Worm (Caenorhabditis elegans): ENCODE results near the gene T12A2.3.

Gene T12A2.3

DNA sequence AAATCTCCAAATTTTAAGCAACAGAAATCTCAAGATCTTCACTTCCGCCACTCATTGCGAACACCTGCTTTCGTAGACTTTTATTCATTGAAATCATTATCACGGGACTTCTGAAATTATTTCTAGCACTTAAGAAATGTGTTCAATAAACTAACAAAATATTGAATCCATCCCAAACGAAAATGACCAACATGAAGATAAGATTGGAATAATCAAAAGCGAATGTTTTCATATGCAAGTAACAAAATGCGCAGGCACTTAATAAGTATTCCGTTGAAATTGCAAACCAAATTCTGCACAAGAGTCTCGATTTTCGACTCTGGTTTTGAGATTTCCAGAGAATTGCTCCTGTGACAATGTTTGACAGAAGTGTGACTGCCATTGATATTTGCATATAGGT, 23.8 kb downstream of the T12A2.3 start, which contains the start of gene srg-5:
Gene srg-5 (minus strand): TSS at position 101 of the 400 bp plus-strand sequence.
- TF ChIP-seq ceh-36 (tag; optimal IDR thresholded peaks at IDR 0.05) (no peak), ama-1 (optimal IDR thresholded peaks at IDR 0.05) (no peak), hmbx-1 (tag; optimal IDR thresholded peaks at IDR 0.05) (no peak), tra-4 (tag; optimal IDR thresholded peaks at IDR 0.05) (no peak), ceh-13 (GFP tag; optimal IDR thresholded peaks at IDR 0.05) (no peak), hmg-4 (GFP tag; optimal IDR thresholded peaks at IDR 0.05) (no peak), pes-1 (GFP tag; IDR thresholded peaks at IDR 0.05) (no peak), tbx-37 (GFP tag; conservative IDR thresholded peaks at IDR 0.05) (no peak), aly-1 (tag; optimal IDR thresholded peaks at IDR 0.05) (no peak), tbx-11 (GFP tag; IDR thresholded peaks at IDR 0.05) (no peak), F13C5.2 (tag; optimal IDR thresholded peaks at IDR 0.05) (no peak), ets-7 (tag; optimal IDR thresholded peaks at IDR 0.05) (no peak), hnd-1 (tag; optimal IDR thresholded peaks at IDR 0.05) (no peak), sea-1 (GFP tag; conservative IDR thresholded peaks at IDR 0.05) (no peak), scrt-1 (GFP tag; IDR thresholded peaks at IDR 0.05) (no peak), B0310.2 (tag; optimal IDR thresholded peaks at IDR 0.05) (no peak), flt-1 (GFP tag; IDR thresholded peaks at IDR 0.05) (no peak)

DNA sequence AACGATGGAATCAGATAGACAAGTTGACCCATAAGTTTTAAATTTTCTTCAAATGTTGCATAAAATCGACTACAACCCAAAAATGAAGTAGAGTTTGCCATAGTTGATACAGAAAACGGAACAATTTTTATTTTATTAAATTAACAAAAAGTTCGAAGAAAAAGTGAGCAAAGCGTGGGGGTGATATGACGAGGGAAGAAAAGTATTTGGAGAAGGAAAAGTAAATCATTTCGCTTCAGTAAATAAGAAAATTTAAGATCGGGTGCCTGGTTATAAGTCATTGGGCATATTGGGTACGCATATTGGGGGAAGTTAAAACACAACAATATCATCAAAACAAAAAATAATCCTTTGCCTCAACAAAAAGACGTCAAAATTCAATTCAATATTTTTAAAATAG, 25.3 kb downstream of the T12A2.3 start, which contains the start of gene srg-6:
Gene srg-6 (minus strand): TSS at position 101 of the 400 bp plus-strand sequence.
- no peak for TF ChIP-seq flt-1 (GFP tag; IDR thresholded peaks at IDR 0.05)
- TF ChIP-seq hmg-4 (GFP tag; optimal IDR thresholded peaks at IDR 0.05), result no peak
- no peak for TF ChIP-seq tra-4 (tag; optimal IDR thresholded peaks at IDR 0.05)
- no peak for TF ChIP-seq hnd-1 (tag; optimal IDR thresholded peaks at IDR 0.05)
- TF ChIP-seq aly-1 (tag; optimal IDR thresholded peaks at IDR 0.05), result no peak
- TF ChIP-seq hmbx-1 (tag; optimal IDR thresholded peaks at IDR 0.05), result no peak
- no peak for TF ChIP-seq ceh-36 (tag; optimal IDR thresholded peaks at IDR 0.05)
- TF ChIP-seq tbx-37 (GFP tag; conservative IDR thresholded peaks at IDR 0.05), result no peak
- TF ChIP-seq sea-1 (GFP tag; conservative IDR thresholded peaks at IDR 0.05), result no peak
- TF ChIP-seq F13C5.2 (tag; optimal IDR thresholded peaks at IDR 0.05), result no peak
- TF ChIP-seq ceh-13 (GFP tag; optimal IDR thresholded peaks at IDR 0.05), result no peak

DNA sequence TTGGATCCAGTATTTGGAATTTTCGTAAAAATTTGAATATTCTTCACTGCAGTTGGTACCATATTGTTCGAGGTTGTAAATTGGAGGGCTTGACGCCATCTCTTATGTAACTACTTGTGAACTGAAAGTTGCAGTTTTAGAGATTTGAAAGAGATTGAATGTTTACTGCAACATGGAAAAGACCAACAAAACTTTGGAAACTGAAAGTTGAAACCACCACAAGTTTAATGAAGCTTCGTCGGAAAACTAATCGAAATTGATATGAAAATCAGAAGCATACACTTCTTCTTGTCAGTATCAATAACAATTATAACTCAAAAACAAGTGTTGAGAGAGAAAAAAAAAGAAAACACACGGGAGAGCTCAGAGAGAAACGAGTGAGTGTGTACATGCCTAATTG, 27.4 kb downstream of the T12A2.3 start, which contains the start of gene srg-7:
Gene srg-7 (minus strand): TSS at position 101 of the 400 bp plus-strand sequence.
- TF ChIP-seq pes-1 (GFP tag; IDR thresholded peaks at IDR 0.05) (no peak), B0310.2 (tag; optimal IDR thresholded peaks at IDR 0.05) (no peak), tbx-37 (GFP tag; conservative IDR thresholded peaks at IDR 0.05) (no peak), F13C5.2 (tag; optimal IDR thresholded peaks at IDR 0.05) (no peak), ceh-36 (tag; optimal IDR thresholded peaks at IDR 0.05) (no peak)

DNA sequence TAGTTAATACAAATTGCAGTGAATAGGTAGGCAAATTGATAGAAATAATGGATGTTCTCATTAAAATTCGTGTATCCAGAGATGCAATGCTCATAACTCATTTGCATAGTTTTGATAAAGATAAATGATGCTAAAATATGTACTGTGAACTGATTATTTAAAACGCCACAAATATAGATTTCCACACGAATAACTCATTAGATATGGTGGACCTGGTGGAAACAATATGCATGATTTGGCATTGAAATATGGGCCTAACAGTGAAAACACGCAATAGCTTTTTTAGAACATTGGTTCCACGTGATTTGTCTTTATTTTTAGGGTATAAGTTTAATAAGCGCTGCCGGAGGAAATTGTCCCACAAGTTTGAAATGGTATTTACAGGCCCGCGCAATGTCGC, 29.6 kb downstream of the T12A2.3 start, which contains the start of gene srg-3:
Gene srg-3 (minus strand): TSS at position 101 of the 400 bp plus-strand sequence.
- TF ChIP-seq hnd-1 (tag; optimal IDR thresholded peaks at IDR 0.05) (no peak), hmbx-1 (tag; optimal IDR thresholded peaks at IDR 0.05) (no peak), ama-1 (optimal IDR thresholded peaks at IDR 0.05) (no peak), sea-1 (GFP tag; conservative IDR thresholded peaks at IDR 0.05) (no peak), ceh-36 (tag; optimal IDR thresholded peaks at IDR 0.05) (no peak), B0310.2 (tag; optimal IDR thresholded peaks at IDR 0.05) (no peak), hmg-4 (GFP tag; optimal IDR thresholded peaks at IDR 0.05) (no peak), tbx-37 (GFP tag; conservative IDR thresholded peaks at IDR 0.05) (no peak), aly-1 (tag; optimal IDR thresholded peaks at IDR 0.05) (no peak), pes-1 (GFP tag; IDR thresholded peaks at IDR 0.05) (no peak), ceh-13 (GFP tag; optimal IDR thresholded peaks at IDR 0.05) (no peak)

ce11 chrIII:6272868-6273267, 32.2 kb downstream of the T12A2.3 start, which contains the start of gene C18F10.2:
C18F10.2 (plus strand) TSS chrIII:6273168.
- TF ChIP-seq ceh-36 (tag; optimal IDR thresholded peaks at IDR 0.05) (no peak), sea-1 (GFP tag; conservative IDR thresholded peaks at IDR 0.05) (no peak), flt-1 (GFP tag; IDR thresholded peaks at IDR 0.05) (no peak), tra-4 (tag; optimal IDR thresholded peaks at IDR 0.05) (no peak), ets-7 (tag; optimal IDR thresholded peaks at IDR 0.05) (no peak), hmbx-1 (tag; optimal IDR thresholded peaks at IDR 0.05) (no peak), ceh-13 (GFP tag; optimal IDR thresholded peaks at IDR 0.05) (no peak), tbx-37 (GFP tag; conservative IDR thresholded peaks at IDR 0.05) (no peak), B0310.2 (tag; optimal IDR thresholded peaks at IDR 0.05) (no peak), scrt-1 (GFP tag; IDR thresholded peaks at IDR 0.05) (no peak), pes-1 (GFP tag; IDR thresholded peaks at IDR 0.05) (no peak), tbx-11 (GFP tag; IDR thresholded peaks at IDR 0.05) (no peak), ama-1 (optimal IDR thresholded peaks at IDR 0.05) (no peak), F13C5.2 (tag; optimal IDR thresholded peaks at IDR 0.05) (no peak), hmg-4 (GFP tag; optimal IDR thresholded peaks at IDR 0.05) (no peak), aly-1 (tag; optimal IDR thresholded peaks at IDR 0.05) (no peak), hnd-1 (tag; optimal IDR thresholded peaks at IDR 0.05) (no peak)

ce11 chrIII:6278301-6278827, 37.7 kb downstream of the T12A2.3 start, which contains the start of gene C18F10.7:
C18F10.7 (minus strand) TSS chrIII:6278351.
- TF ChIP-seq tbx-37 (GFP tag; conservative IDR thresholded peaks at IDR 0.05) (no peak), F13C5.2 (tag; optimal IDR thresholded peaks at IDR 0.05) (no peak), hmbx-1 (tag; optimal IDR thresholded peaks at IDR 0.05) (no peak), ceh-13 (GFP tag; optimal IDR thresholded peaks at IDR 0.05) (no peak), aly-1 (tag; optimal IDR thresholded peaks at IDR 0.05) (no peak), hnd-1 (tag; optimal IDR thresholded peaks at IDR 0.05) (no peak), sea-1 (GFP tag; conservative IDR thresholded peaks at IDR 0.05) (no peak), scrt-1 (GFP tag; IDR thresholded peaks at IDR 0.05) (no peak), pes-1 (GFP tag; IDR thresholded peaks at IDR 0.05) (no peak), ama-1 (optimal IDR thresholded peaks at IDR 0.05) (no peak), ets-7 (tag; optimal IDR thresholded peaks at IDR 0.05) (no peak), tbx-11 (GFP tag; IDR thresholded peaks at IDR 0.05) (no peak), flt-1 (GFP tag; IDR thresholded peaks at IDR 0.05) (no peak), B0310.2 (tag; optimal IDR thresholded peaks at IDR 0.05) (no peak)

ce11 chrIII:6279453-6279852, 38.8 kb downstream of the T12A2.3 start:
- TF ChIP-seq tbx-37 (GFP tag; conservative IDR thresholded peaks at IDR 0.05) (no peak), pes-1 (GFP tag; IDR thresholded peaks at IDR 0.05) (no peak), tbx-11 (GFP tag; IDR thresholded peaks at IDR 0.05) (no peak), flt-1 (GFP tag; IDR thresholded peaks at IDR 0.05) (no peak), ets-7 (tag; optimal IDR thresholded peaks at IDR 0.05) (no peak), ceh-36 (tag; optimal IDR thresholded peaks at IDR 0.05) (no peak), ama-1 (optimal IDR thresholded peaks at IDR 0.05) (no peak), aly-1 (tag; optimal IDR thresholded peaks at IDR 0.05) (no peak), tra-4 (tag; optimal IDR thresholded peaks at IDR 0.05) (no peak), ceh-13 (GFP tag; optimal IDR thresholded peaks at IDR 0.05) (no peak), scrt-1 (GFP tag; IDR thresholded peaks at IDR 0.05) (no peak)

Data from whole organism, early embryonic.